Worm (Caenorhabditis elegans) whole organism, L2 larva: ENCODE data around the gene fbxa-13.

ENCODE experiments used
- Y55F3AM.14 ChIP-seq: fragments of 200-800 bp; sonication (Bioruptor generic); optimal IDR thresholded peaks from 2 replicates; lab custom pipeline; 2018; ENCODE audit warnings: mild to moderate bottlenecking, missing genetic modification characterization, missing compliant biosample characterization
- aly-2 ChIP-seq: fragments of 150-350 bp; optimal IDR thresholded peaks from 2 replicates; lab custom pipeline; 2014; ENCODE audit warnings: missing biosample characterization, missing genetic modification characterization
- dmd-4 ChIP-seq: sonication (generic microtip); optimal IDR thresholded peaks from 2 replicates; lab custom pipeline; 2017; ENCODE audit warnings: missing biosample characterization, missing genetic modification characterization
- elt-3 ChIP-seq: sonication (generic microtip); optimal IDR thresholded peaks from 2 replicates; lab custom pipeline; 2017; ENCODE audit warnings: missing biosample characterization, missing genetic modification characterization
- fos-1 ChIP-seq: fragments of 150-350 bp; optimal IDR thresholded peaks from 2 replicates; lab custom pipeline; 2014; ENCODE audit warnings: missing biosample characterization, missing genetic modification characterization
- nhr-25 ChIP-seq: fragments of 150-350 bp; sonication (generic microtip); optimal IDR thresholded peaks from 3 replicates; lab custom pipeline; 2014; ENCODE audit warnings: missing biosample characterization, missing genetic modification characterization
- nhr-77 ChIP-seq: fragments of 150-350 bp; optimal IDR thresholded peaks from 2 replicates; lab custom pipeline; 2014; ENCODE audit warnings: missing biosample characterization, missing genetic modification characterization
- unc-55 ChIP-seq: fragments of 150-350 bp; sonication (generic microtip); optimal IDR thresholded peaks from 3 replicates; lab custom pipeline; 2014; ENCODE audit warnings: missing biosample characterization, missing genetic modification reagents, missing genetic modification characterization

DNA sequence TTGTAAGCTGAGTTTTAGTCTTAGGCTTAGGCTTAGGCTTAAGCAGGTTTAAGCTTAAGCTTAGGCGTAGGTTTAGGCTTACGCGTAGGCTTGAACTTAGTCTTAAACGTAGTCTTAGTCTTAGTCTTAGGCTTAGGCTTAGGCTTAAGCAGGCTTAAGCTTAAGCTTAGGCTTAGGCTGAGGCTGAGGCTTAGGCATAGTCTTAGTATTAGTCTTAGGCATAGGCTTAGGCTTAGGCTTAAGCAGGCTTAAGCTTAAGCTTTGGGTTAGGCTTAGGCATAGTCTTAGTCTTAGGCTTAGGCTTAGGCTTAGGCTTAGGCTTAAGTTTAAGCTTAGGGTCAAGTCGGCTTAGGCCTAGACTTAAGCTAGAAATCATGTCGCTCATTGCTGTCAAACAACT is 13.1 kb upstream of the fbxa-13 start:
- TF ChIP-seq nhr-77 (tag; lab: Kevin White, UChicago) (no peak), dmd-4 (tag; lab: Kevin White, UChicago) (no peak), nhr-25 (tag; lab: Kevin White, UChicago) (no peak), aly-2 (tag; lab: Kevin White, UChicago) (no peak), unc-55 (GFP tag; lab: Kevin White, UChicago) (no peak), Y55F3AM.14 (GFP tag; lab: Kevin White, UChicago) (no peak), fos-1 (no peak), elt-3 (tag; lab: Kevin White, UChicago) (no peak)
